Worm (Caenorhabditis elegans) whole organism, L4 larva: ENCODE results near the gene sel-12.

Source experiments
- D1046.2 ChIP-seq: fragments of 200-800 bp; sonication (Bioruptor generic); IDR thresholded peaks from 2 replicates; pipeline ENCODE4 v1.3.6; 2022; ENCODE audit warnings: missing genetic modification characterization, missing compliant biosample characterization
- F44E2.7 ChIP-seq: fragments of 200-800 bp; sonication (Bioruptor generic); IDR thresholded peaks from 2 replicates; pipeline ENCODE4 v2.1.2; 2022; ENCODE audit warnings: missing genetic modification characterization, missing compliant biosample characterization
- T26A8.4 ChIP-seq: fragments of 200-800 bp; sonication (Bioruptor generic); IDR thresholded peaks from 2 replicates; pipeline ENCODE4 v1.3.6; 2022; ENCODE audit warnings: missing genetic modification characterization, missing compliant biosample characterization
- ama-1 ChIP-seq: fragments of 150-350 bp; optimal IDR thresholded peaks from 2 replicates; lab custom pipeline; 2014; ENCODE audit warnings: inconsistent platforms, mixed read lengths
- arid-1 ChIP-seq: fragments of 200-800 bp; sonication (Bioruptor generic); conservative IDR thresholded peaks from 2 replicates; pipeline ENCODE4 v1.3.6; 2022; ENCODE audit warnings: missing genetic modification reagents, missing genetic modification characterization, missing compliant biosample characterization
- ceh-20 ChIP-seq: fragments of 200-800 bp; sonication (Bioruptor generic); IDR thresholded peaks from 2 replicates; pipeline ENCODE4 v1.3.6; 2022; ENCODE audit warnings: missing genetic modification reagents, missing genetic modification characterization, missing compliant biosample characterization
- ces-1 ChIP-seq: fragments of 150-350 bp; sonication (generic microtip); optimal IDR thresholded peaks from 4 replicates; lab custom pipeline; 2014; ENCODE audit warnings: missing biosample characterization, missing genetic modification reagents, missing genetic modification characterization
- daf-12 ChIP-seq: fragments of 150-350 bp; optimal IDR thresholded peaks from 2 replicates; lab custom pipeline; 2014; ENCODE audit warnings: missing biosample characterization, missing genetic modification reagents, missing genetic modification characterization
- daf-16 ChIP-seq, 3 experiments: sonication (generic microtip); optimal IDR thresholded peaks; 2 replicates each; lab custom pipeline; 2016 to 2017; ENCODE audit warnings: missing genetic modification characterization in 3 of 3, missing genetic modification reagents in 3 of 3, mild to moderate bottlenecking in 2 of 3, missing compliant biosample characterization in 2 of 3, missing biosample characterization in 1 of 3, moderate library complexity in 1 of 3
- dmd-6 ChIP-seq: fragments of 200-800 bp; sonication (Bioruptor generic); IDR thresholded peaks from 2 replicates; pipeline ENCODE4 v1.3.6; 2022; ENCODE audit warnings: missing genetic modification reagents, missing genetic modification characterization, missing compliant biosample characterization
- dmd-8 ChIP-seq: fragments of 200-800 bp; sonication (Bioruptor generic); IDR thresholded peaks from 2 replicates; pipeline ENCODE4 v1.3.6; 2022; ENCODE audit warnings: missing genetic modification characterization, missing compliant biosample characterization
- dpl-1 ChIP-seq: fragments of 150-350 bp; optimal IDR thresholded peaks from 2 replicates; lab custom pipeline; 2014; ENCODE audit warnings: missing biosample characterization, missing genetic modification reagents, missing genetic modification characterization
- dve-1 ChIP-seq: sonication (generic microtip); optimal IDR thresholded peaks from 2 replicates; lab custom pipeline; 2017; ENCODE audit warnings: antibody characterized with exemption, mild to moderate bottlenecking, missing genetic modification characterization, missing compliant biosample characterization; ENCODE audit not compliant: insufficient read depth
- egl-27 ChIP-seq: sonication (generic microtip); optimal IDR thresholded peaks from 3 replicates; lab custom pipeline; 2017; ENCODE audit warnings: missing biosample characterization, missing genetic modification reagents, missing genetic modification characterization
- fkh-10 ChIP-seq: fragments of 150-350 bp; optimal IDR thresholded peaks from 2 replicates; lab custom pipeline; 2014; ENCODE audit warnings: missing biosample characterization, missing genetic modification reagents, missing genetic modification characterization
- hif-1 ChIP-seq, 2 experiments: sonication (generic microtip); optimal IDR thresholded peaks; 2 replicates each; lab custom pipeline; 2016 to 2017; ENCODE audit warnings: missing compliant biosample characterization in 2 of 2, missing genetic modification characterization in 2 of 2, missing genetic modification reagents in 2 of 2, missing genotype in 2 of 2, mild to moderate bottlenecking in 1 of 2
- hlh-11 ChIP-seq: fragments of 200-800 bp; sonication (Bioruptor generic); optimal IDR thresholded peaks from 2 replicates; lab custom pipeline; 2018; ENCODE audit warnings: mild to moderate bottlenecking, missing genetic modification characterization, missing compliant biosample characterization
- hlh-30 ChIP-seq: sonication (generic microtip); optimal IDR thresholded peaks from 2 replicates; lab custom pipeline; 2017; ENCODE audit warnings: antibody characterized with exemption, mild to moderate bottlenecking, missing genetic modification characterization, missing compliant biosample characterization; ENCODE audit not compliant: insufficient read depth
- hmg-1.1 ChIP-seq: fragments of 200-800 bp; sonication (Bioruptor generic); IDR thresholded peaks from 2 replicates; pipeline ENCODE4 v1.3.6; 2022; ENCODE audit warnings: missing genetic modification reagents, missing genetic modification characterization, missing compliant biosample characterization
- lim-7 ChIP-seq: fragments of 200-800 bp; sonication (Bioruptor generic); IDR thresholded peaks from 2 replicates; pipeline ENCODE4 v1.3.6; 2022; ENCODE audit warnings: missing genetic modification characterization, missing compliant biosample characterization
- lin-13 ChIP-seq: fragments of 150-350 bp; optimal IDR thresholded peaks from 2 replicates; lab custom pipeline; 2014; ENCODE audit warnings: missing biosample characterization, missing genetic modification reagents, missing genetic modification characterization
- lin-15B ChIP-seq: fragments of 150-350 bp; sonication (generic microtip); optimal IDR thresholded peaks from 3 replicates; lab custom pipeline; 2014; ENCODE audit warnings: missing biosample characterization, missing genetic modification characterization
- lir-3 ChIP-seq: sonication (generic microtip); optimal IDR thresholded peaks from 2 replicates; lab custom pipeline; 2016; ENCODE audit warnings: mild to moderate bottlenecking, missing genetic modification characterization, missing compliant biosample characterization
- lsy-2 ChIP-seq, 2 experiments: fragments of 150-350 bp in 1 of 2; sonication (generic microtip) in 1 of 2; optimal IDR thresholded peaks; 2 replicates each; lab custom pipeline; 2014 to 2017; ENCODE audit warnings: missing biosample characterization in 2 of 2, missing genetic modification characterization in 2 of 2
- mep-1 ChIP-seq: fragments of 150-350 bp; sonication (generic microtip); optimal IDR thresholded peaks from 3 replicates; lab custom pipeline; 2014; ENCODE audit warnings: missing biosample characterization, missing genetic modification characterization
- mes-2 ChIP-seq: sonication (generic microtip); optimal IDR thresholded peaks from 2 replicates; lab custom pipeline; 2016; ENCODE audit warnings: missing genotype, mild to moderate bottlenecking, missing genetic modification characterization, missing compliant biosample characterization; ENCODE audit not compliant: poor library complexity, severe bottlenecking
- nhr-11 ChIP-seq: fragments of 150-350 bp; optimal IDR thresholded peaks from 2 replicates; lab custom pipeline; 2014; ENCODE audit warnings: missing biosample characterization, missing genetic modification characterization
- nhr-237 ChIP-seq: sonication (generic microtip); optimal IDR thresholded peaks from 2 replicates; lab custom pipeline; 2017; ENCODE audit warnings: missing biosample characterization, missing genetic modification characterization
- nhr-28 ChIP-seq: fragments of 150-350 bp; optimal IDR thresholded peaks from 2 replicates; lab custom pipeline; 2014; ENCODE audit warnings: missing biosample characterization, missing genetic modification characterization
- nhr-77 ChIP-seq: fragments of 150-350 bp; optimal IDR thresholded peaks from 2 replicates; lab custom pipeline; 2014; ENCODE audit warnings: missing biosample characterization, missing genetic modification characterization
- pha-4 ChIP-seq, 2 experiments: fragments of 150-350 bp in 1 of 2; fragments of 200-800 bp in 1 of 2; sonication (Bioruptor generic) in 1 of 2; IDR thresholded peaks in 1 of 2; optimal IDR thresholded peaks in 1 of 2; 2 replicates each; pipeline versions ENCODE4 v1.3.6 to Lab custom; 2014 to 2022; ENCODE audit warnings: missing genetic modification characterization in 2 of 2, missing genetic modification reagents in 2 of 2, missing biosample characterization in 1 of 2, missing compliant biosample characterization in 1 of 2
- pqm-1 ChIP-seq: sonication (generic microtip); optimal IDR thresholded peaks from 2 replicates; lab custom pipeline; 2017; ENCODE audit warnings: missing biosample characterization, missing genetic modification characterization
- saeg-2 ChIP-seq: fragments of 200-800 bp; sonication (Bioruptor generic); IDR thresholded peaks from 2 replicates; pipeline ENCODE4 v1.3.6; 2022; ENCODE audit warnings: missing genetic modification reagents, missing genetic modification characterization, missing compliant biosample characterization
- set-16 ChIP-seq: fragments of 200-800 bp; sonication (Bioruptor generic); IDR thresholded peaks from 2 replicates; pipeline ENCODE4 v1.3.6; 2022; ENCODE audit warnings: missing genetic modification reagents, missing genetic modification characterization, missing compliant biosample characterization
- snpc-4 ChIP-seq: fragments of 150-350 bp; optimal IDR thresholded peaks from 2 replicates; lab custom pipeline; 2014; ENCODE audit warnings: missing biosample characterization, missing genetic modification characterization
- tra-1 ChIP-seq: fragments of 200-800 bp; sonication (Bioruptor generic); IDR thresholded peaks from 2 replicates; pipeline ENCODE4 v1.3.6; 2022; ENCODE audit warnings: missing genetic modification reagents, missing genetic modification characterization, missing compliant biosample characterization
- unc-39 ChIP-seq: sonication (generic microtip); optimal IDR thresholded peaks from 2 replicates; lab custom pipeline; 2017; ENCODE audit warnings: missing biosample characterization, missing genetic modification characterization
- ztf-11 ChIP-seq: fragments of 150-350 bp; optimal IDR thresholded peaks from 2 replicates; lab custom pipeline; 2014; ENCODE audit warnings: missing biosample characterization, missing genetic modification characterization
- ztf-7 ChIP-seq: fragments of 150-350 bp; optimal IDR thresholded peaks from 2 replicates; lab custom pipeline; 2014; ENCODE audit warnings: missing biosample characterization, missing genetic modification characterization

Gene sel-12

DNA sequence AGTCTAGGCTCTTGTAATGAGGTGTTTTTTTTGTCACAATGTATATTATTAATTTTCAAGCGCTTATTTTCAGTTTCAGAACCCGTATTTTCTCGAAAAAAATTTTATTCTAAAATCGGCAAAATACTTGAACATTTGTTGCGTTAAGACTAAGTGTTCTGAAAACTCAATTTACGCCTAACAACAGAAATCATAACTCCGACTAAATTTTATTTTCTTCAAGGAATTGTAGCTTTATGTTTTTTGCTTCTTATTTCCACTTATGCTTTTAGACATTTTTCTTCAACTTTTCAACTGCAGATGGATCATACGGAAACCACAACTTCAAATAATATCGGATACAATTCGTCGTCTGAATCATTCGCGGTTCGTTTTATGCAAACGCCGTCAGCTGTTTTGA lies 17.8 kb downstream of the sel-12 start, which contains the start of gene F35H12.1:
Gene F35H12.1, plus strand, starts transcription at position 301 of the 400 bp plus-strand sequence.
- peak; percentile 58 for TF ChIP-seq fkh-10
- no peak for TF ChIP-seq hlh-30

DNA sequence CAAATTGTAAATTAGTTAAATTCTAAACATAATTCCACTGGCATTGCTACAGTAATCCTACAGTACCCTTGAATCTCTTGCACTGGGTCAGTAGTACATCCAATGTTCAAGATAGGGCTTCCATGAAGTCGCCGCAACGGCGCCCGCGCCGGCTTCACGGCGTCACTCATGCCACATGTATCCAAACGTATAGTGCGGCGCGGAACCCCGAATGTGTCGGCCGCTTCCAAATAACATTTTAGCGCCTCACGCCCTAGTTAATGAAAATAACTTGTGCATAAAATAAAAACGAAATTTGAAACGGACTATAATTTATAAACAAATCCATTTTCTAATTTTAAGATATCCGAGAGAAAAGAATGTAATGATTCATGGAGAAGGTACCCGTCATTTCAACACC lies 20.3 kb downstream of the sel-12 start:
- TF ChIP-seq snpc-4 (tag; lab: Kevin White, UChicago) (peak; percentile 30), ama-1 (lab: Kevin White, UChicago) (no peak)

ce11 chrX:938269-938883 lies 22.7 kb downstream of the sel-12 start, which contains the start of gene F53H8.3:
Gene F53H8.3 (plus strand): TSS chrX:938543.
- TF ChIP-seq ztf-11 (tag; lab: Kevin White, UChicago) (no peak), arid-1 (GFP tag; lab: Robert Waterston, UW) (no peak), hlh-11 (tag; lab: Kevin White, UChicago) (peak; percentile 24), tra-1 (GFP tag; lab: Robert Waterston, UW) (no peak), dve-1 (tag; lab: Kevin White, UChicago) (peak; percentile 50), dmd-6 (GFP tag; lab: Robert Waterston, UW) (peak; percentile 6; the same call in 1 of the 2 replicates), lin-13 (GFP tag; lab: Kevin White, UChicago) (no peak), pqm-1 (tag; lab: Kevin White, UChicago) (peak; percentile 85), daf-16 (GFP tag; optimal IDR thresholded peaks at IDR 0.05; lab: Kevin White, UChicago) (no peak), daf-16 (tag; optimal IDR thresholded peaks at IDR 0.05; lab: Kevin White, UChicago) (peak; percentile 73), nhr-28 (tag; lab: Kevin White, UChicago) (peak; percentile 22), pha-4 (GFP tag; IDR thresholded peaks at IDR 0.05; lab: Robert Waterston, UW) (no peak), pha-4 (tag; optimal IDR thresholded peaks at IDR 0.05; lab: Kevin White, UChicago) (no peak)

ce11 chrX:943698-944097 lies 28.0 kb downstream of the sel-12 start:
- peak; percentile 78; the same call in 1 of the 2 replicates for TF ChIP-seq F44E2.7 (GFP tag; lab: Robert Waterston, UW)
- TF ChIP-seq set-16 (GFP tag; lab: Robert Waterston, UW), result peak; percentile 44; the same call in 1 of the 2 replicates
- peak; percentile 32; the same call in 1 of the 2 replicates for TF ChIP-seq lim-7 (GFP tag; lab: Robert Waterston, UW)
- TF ChIP-seq tra-1 (GFP tag; lab: Robert Waterston, UW), result 0 out of 2 replicates have a peak, but pooled peaks have one; percentile 42
- peak; percentile 58; the same call in 1 of the 2 replicates for TF ChIP-seq dmd-8
- TF ChIP-seq, all 104 proteins: peak for 5; not testable (repeated sequence) for 99

- no peak for TF ChIP-seq lsy-2 (tag; optimal IDR thresholded peaks at IDR 0.05; lab: Kevin White, UChicago)
- TF ChIP-seq lin-15B, result no peak
- TF ChIP-seq hmg-1.1, result no peak
- peak; percentile 77 for TF ChIP-seq dve-1 (tag; lab: Kevin White, UChicago)
- peak in 1 of 2 experiments; percentile 22 for TF ChIP-seq hif-1 (tag; optimal IDR thresholded peaks at IDR 0.05; lab: Kevin White, UChicago)
- no peak for TF ChIP-seq daf-12 (tag; lab: Kevin White, UChicago)
- TF ChIP-seq T26A8.4 (GFP tag; lab: Robert Waterston, UW), result 0 out of 2 replicates have a peak, but pooled peaks have one; percentile 44
- TF ChIP-seq daf-16 (GFP tag; optimal IDR thresholded peaks at IDR 0.05; lab: Kevin White, UChicago), result no peak
- TF ChIP-seq daf-16 (tag; optimal IDR thresholded peaks at IDR 0.05; lab: Kevin White, UChicago), result peak; percentile 75
- TF ChIP-seq fkh-10, result no peak
- no peak for TF ChIP-seq nhr-11 (tag; lab: Kevin White, UChicago)
- TF ChIP-seq ces-1 (GFP tag; lab: Kevin White, UChicago), result no peak
- TF ChIP-seq F44E2.7 (GFP tag; lab: Robert Waterston, UW), result no peak
- no peak for TF ChIP-seq nhr-237
- no peak for TF ChIP-seq ztf-7 (tag; lab: Kevin White, UChicago)
- peak; percentile 22 for TF ChIP-seq mep-1 (tag; lab: Kevin White, UChicago)
- peak; percentile 76 for TF ChIP-seq hlh-11 (tag; lab: Kevin White, UChicago)
- TF ChIP-seq ceh-20 (GFP tag; lab: Robert Waterston, UW), result 0 out of 2 replicates have a peak, but pooled peaks have one; percentile 32
- peak; percentile 79 for TF ChIP-seq hlh-30
- no peak for TF ChIP-seq saeg-2
- no peak for TF ChIP-seq D1046.2 (GFP tag; lab: Robert Waterston, UW)
- TF ChIP-seq dpl-1 (GFP tag; lab: Kevin White, UChicago), result no peak
- peak; percentile 15 for TF ChIP-seq mes-2
- TF ChIP-seq egl-27 (tag; lab: Kevin White, UChicago), result no peak
- TF ChIP-seq snpc-4 (tag; lab: Kevin White, UChicago), result no peak
- TF ChIP-seq nhr-28 (tag; lab: Kevin White, UChicago), result peak; percentile 9
- peak; percentile 3 for TF ChIP-seq nhr-77
- TF ChIP-seq unc-39 (tag; lab: Kevin White, UChicago), result no peak
- TF ChIP-seq lir-3 (tag; lab: Kevin White, UChicago), result no peak
These were observed 30.0 kb downstream of the sel-12 start for ce11 chrX:945669-946068.
